Worm (Caenorhabditis elegans): ENCODE measurements around the gene F35G12.12.
A peak's percentile ranks its signal among the peaks of the same experiment; 100 is the strongest.

F35G12.12 gene

DNA sequence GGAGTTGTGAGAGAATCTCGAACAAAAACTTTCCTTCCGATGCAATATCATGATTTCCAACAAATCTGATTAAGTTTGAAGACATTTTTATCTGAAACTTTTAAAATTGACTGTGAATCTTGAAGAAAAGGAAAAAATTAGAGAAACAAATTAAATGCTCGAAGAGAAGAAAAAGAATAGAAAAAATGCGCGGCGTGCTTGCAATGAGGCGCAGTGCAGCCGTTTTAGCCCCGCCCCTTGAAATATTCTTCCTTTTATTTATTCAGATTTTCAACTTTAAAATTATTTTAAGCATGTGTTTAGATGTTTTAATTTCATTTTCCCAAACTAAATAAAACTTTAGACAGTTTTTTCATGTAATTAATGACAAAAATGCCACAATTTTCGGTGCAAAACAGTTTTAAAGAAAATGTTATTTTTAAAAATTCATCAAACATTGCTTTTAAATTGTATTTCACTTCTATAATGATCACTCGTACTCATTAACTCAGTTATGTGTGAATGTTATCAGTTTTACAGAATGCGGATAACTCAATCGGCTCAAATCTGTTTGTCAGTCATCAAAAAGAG, 39.1 kb upstream of the F35G12.12 start, which contains the start of the genes mrps-34 and cisd-3.1 (continued):
- TF ChIP-seq lsy-2 (tag; optimal IDR thresholded peaks at IDR 0.05) (peak in 1 of 2 experiments; percentile 57), tlp-1 (tag; optimal IDR thresholded peaks at IDR 0.05) (no peak), snu-23 (GFP tag; optimal IDR thresholded peaks at IDR 0.05) (peak; percentile 19), unc-30 (tag; optimal IDR thresholded peaks at IDR 0.05) (no peak), ets-5 (GFP tag; IDR thresholded peaks at IDR 0.05) (no peak), ceh-82 (tag; optimal IDR thresholded peaks at IDR 0.05) (no peak), dpl-1 (GFP tag; optimal IDR thresholded peaks at IDR 0.05) (peak in 2 of 3 experiments; percentile 7 to 31), ztf-4 (tag; optimal IDR thresholded peaks at IDR 0.05) (no peak), pax-3 (tag; optimal IDR thresholded peaks at IDR 0.05) (no peak), pqm-1 (tag; optimal IDR thresholded peaks at IDR 0.05) (no peak), lin-13 (GFP tag; optimal IDR thresholded peaks at IDR 0.05) (no peak)

DNA sequence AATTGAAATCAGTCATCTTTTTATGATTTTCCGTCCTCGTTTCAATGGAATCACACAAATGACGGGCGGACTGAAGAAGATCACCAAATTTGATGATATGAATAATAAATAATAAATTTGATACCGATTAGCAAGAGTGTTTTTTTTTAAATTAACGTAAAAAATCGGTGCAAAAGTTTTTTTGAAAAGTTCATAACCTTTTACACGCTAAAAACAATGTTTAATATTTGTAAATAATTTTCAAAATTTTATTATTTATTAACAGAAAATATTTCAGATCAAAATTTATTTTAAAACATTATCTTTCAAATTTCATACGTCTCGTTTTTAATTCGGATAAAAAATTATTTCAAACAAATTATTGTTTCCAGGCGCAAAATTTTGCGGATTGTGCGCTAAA, 36.6 kb upstream of the F35G12.12 start, which contains the start of gene M88.3:
Gene M88.3 (minus strand): TSS at position 101 of the 400 bp plus-strand sequence.
- TF ChIP-seq nhr-237 (tag; optimal IDR thresholded peaks at IDR 0.05) (no peak), C16A3.4 (tag; optimal IDR thresholded peaks at IDR 0.05) (no peak), ztf-4 (tag; optimal IDR thresholded peaks at IDR 0.05) (no peak), mep-1 (tag; optimal IDR thresholded peaks at IDR 0.05) (no peak), elt-3 (tag; optimal IDR thresholded peaks at IDR 0.05) (no peak), hlh-4 (tag; optimal IDR thresholded peaks at IDR 0.05) (no peak), nhr-76 (tag; optimal IDR thresholded peaks at IDR 0.05) (no peak)

DNA sequence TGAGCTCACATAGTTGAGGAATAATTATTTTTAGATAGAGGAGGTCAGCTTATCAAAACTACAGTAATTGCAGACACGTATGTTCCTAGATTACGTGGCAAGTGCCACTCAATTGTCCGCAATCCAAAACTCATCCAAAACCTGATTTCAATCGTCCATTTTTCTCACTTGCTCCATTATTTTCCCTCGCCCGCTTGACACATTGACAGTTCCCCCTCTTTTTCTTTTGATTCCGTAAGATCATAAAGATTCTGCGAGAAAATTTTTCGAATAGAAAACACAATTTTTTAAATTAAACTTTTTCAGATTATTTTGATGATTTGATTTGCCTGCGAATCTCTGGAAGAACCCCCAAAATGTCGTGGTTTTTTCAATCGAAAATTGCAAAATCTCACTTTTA, 32.9 kb upstream of the F35G12.12 start, which contains the start of gene M88.4:
Gene M88.4 (plus strand): TSS at position 301 of the 400 bp plus-strand sequence.
- TF ChIP-seq vab-15 (tag; optimal IDR thresholded peaks at IDR 0.05) (no peak), sup-37 (GFP tag; optimal IDR thresholded peaks at IDR 0.05) (no peak), nhr-71 (tag; optimal IDR thresholded peaks at IDR 0.05) (no peak), blmp-1 (tag; optimal IDR thresholded peaks at IDR 0.05) (no peak), C34B4.2 (tag; optimal IDR thresholded peaks at IDR 0.05) (no peak), C04F5.9 (tag; optimal IDR thresholded peaks at IDR 0.05) (no peak), xbp-1 (tag; optimal IDR thresholded peaks at IDR 0.05) (no peak), fkh-10 (GFP tag; optimal IDR thresholded peaks at IDR 0.05) (no peak), hpl-2 (GFP tag; optimal IDR thresholded peaks at IDR 0.05) (no peak), ama-1 (optimal IDR thresholded peaks at IDR 0.05) (no peak), efl-1 (optimal IDR thresholded peaks at IDR 0.05) (no peak), efl-1 (GFP tag; optimal IDR thresholded peaks at IDR 0.05 in 1 of 2) (no peak)

DNA sequence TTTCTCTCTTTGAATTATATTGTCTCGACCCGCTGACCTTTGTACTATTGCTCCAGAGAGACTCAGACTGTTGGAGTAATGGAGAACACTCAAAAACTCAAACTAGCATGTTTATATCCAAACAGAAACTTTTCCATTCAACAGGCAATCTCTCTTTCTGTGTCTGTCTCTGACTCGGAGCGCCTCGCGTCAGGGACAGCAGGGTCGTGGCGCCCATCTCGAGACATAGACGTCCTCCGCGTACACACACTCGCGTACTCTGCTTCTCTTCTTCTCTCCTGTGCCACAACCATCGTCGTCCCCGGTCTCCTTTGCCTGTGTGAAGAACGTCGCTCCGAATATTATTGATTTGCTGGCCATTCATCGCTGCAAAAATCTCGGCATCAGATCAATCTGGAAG, 29.6 kb upstream of the F35G12.12 start:
- TF ChIP-seq ceh-88 (GFP tag; IDR thresholded peaks at IDR 0.05) (no peak), nhr-19 (GFP tag; conservative IDR thresholded peaks at IDR 0.05) (peak; percentile 64), grh-1 (GFP tag; IDR thresholded peaks at IDR 0.05) (no peak), unc-86 (tag; optimal IDR thresholded peaks at IDR 0.05) (no peak), mef-2 (tag; optimal IDR thresholded peaks at IDR 0.05) (no peak), fkh-4 (tag; optimal IDR thresholded peaks at IDR 0.05; ENCODE audit: borderline replicate concordance) (no peak), ztf-11 (tag; optimal IDR thresholded peaks at IDR 0.05) (no peak), hpl-2 (GFP tag; optimal IDR thresholded peaks at IDR 0.05) (no peak), fkh-10 (GFP tag; optimal IDR thresholded peaks at IDR 0.05) (no peak), mdl-1 (tag; optimal IDR thresholded peaks at IDR 0.05) (peak in 1 of 2 experiments; percentile 57), tlp-1 (tag; optimal IDR thresholded peaks at IDR 0.05) (no peak), egl-13 (tag; optimal IDR thresholded peaks at IDR 0.05) (peak; percentile 7), nhr-90 (tag; optimal IDR thresholded peaks at IDR 0.05; ENCODE audit: poor library complexity) (peak; percentile 24), xbp-1 (tag; optimal IDR thresholded peaks at IDR 0.05) (peak; percentile 15), ceh-90 (tag; optimal IDR thresholded peaks at IDR 0.05) (no peak), nhr-28 (tag; optimal IDR thresholded peaks at IDR 0.05) (no peak), efl-3 (GFP tag; optimal IDR thresholded peaks at IDR 0.05) (no peak), lir-3 (tag; optimal IDR thresholded peaks at IDR 0.05; ENCODE audit: poor library complexity) (no peak), unc-62 (GFP tag; optimal IDR thresholded peaks at IDR 0.05) (no peak), C16A3.4 (tag; optimal IDR thresholded peaks at IDR 0.05) (peak; percentile 48), lin-15B (tag; optimal IDR thresholded peaks at IDR 0.05) (no peak), zag-1 (tag; optimal IDR thresholded peaks at IDR 0.05) (no peak), pax-3 (tag; optimal IDR thresholded peaks at IDR 0.05) (no peak), unc-130 (tag; optimal IDR thresholded peaks at IDR 0.05) (peak; percentile 0), ceh-8 (GFP tag; optimal IDR thresholded peaks at IDR 0.05) (no peak), unc-98 (GFP tag; IDR thresholded peaks at IDR 0.05) (no peak)
